Fruit fly (Drosophila melanogaster) whole organism, embryonic: ENCODE measurements around the gene CG6470.
A peak's percentile ranks its signal among the peaks of the same experiment; 100 is the strongest.

ENCODE experiments used
- Ada2b ChIP-seq: fragments of 200-800 bp; sonication (Bioruptor generic); IDR thresholded peaks from 2 replicates; pipeline ENCODE4 v1.3.6; 2022; ENCODE audit warnings: missing biosample characterization, missing genetic modification characterization
- Asciz ChIP-seq: fragments of 200-800 bp; sonication (Bioruptor generic); optimal IDR thresholded peaks from 2 replicates; lab custom pipeline; 2017; ENCODE audit warnings: missing biosample characterization, mild to moderate bottlenecking, missing genetic modification characterization, missing genetic modification reagents
- CG10209 ChIP-seq: fragments of 200-800 bp; sonication (Bioruptor generic); optimal IDR thresholded peaks from 3 replicates; lab custom pipeline; 2017; ENCODE audit warnings: missing biosample characterization, mild to moderate bottlenecking, missing genetic modification characterization, missing genetic modification reagents
- CG11504 ChIP-seq: fragments of 200-800 bp; sonication (Bioruptor generic); optimal IDR thresholded peaks from 3 replicates; lab custom pipeline; 2019; ENCODE audit warnings: missing biosample characterization, mild to moderate bottlenecking, missing genetic modification characterization, moderate library complexity
- CG11695 ChIP-seq: fragments of 200-800 bp; sonication (Bioruptor generic); IDR thresholded peaks from 3 replicates; pipeline ENCODE4 v1.3.6; 2022; ENCODE audit warnings: missing biosample characterization, missing genetic modification characterization
- CG12155 ChIP-seq: fragments of 200-800 bp; sonication (Bioruptor generic); optimal IDR thresholded peaks from 3 replicates; lab custom pipeline; 2016; ENCODE audit warnings: missing biosample characterization, missing genetic modification characterization
- CG12299 ChIP-seq: fragments of 200-800 bp; sonication (Bioruptor generic); optimal IDR thresholded peaks from 2 replicates; lab custom pipeline; 2018; ENCODE audit warnings: missing biosample characterization, mild to moderate bottlenecking, missing genetic modification characterization
- CG1602 ChIP-seq: fragments of 200-800 bp; sonication (Bioruptor generic); optimal IDR thresholded peaks from 3 replicates; lab custom pipeline; 2016; ENCODE audit warnings: missing biosample characterization, missing genetic modification characterization
- CG1603 ChIP-seq: fragments of 200-800 bp; sonication (Bioruptor generic); optimal IDR thresholded peaks from 2 replicates; lab custom pipeline; 2019; ENCODE audit warnings: missing biosample characterization, mild to moderate bottlenecking, missing genetic modification characterization, moderate library complexity
- CG17359 ChIP-seq: fragments of 200-800 bp; sonication (Bioruptor generic); optimal IDR thresholded peaks from 3 replicates; lab custom pipeline; 2018; ENCODE audit warnings: missing biosample characterization, mild to moderate bottlenecking, missing genetic modification characterization, moderate library complexity
- CG30403 ChIP-seq: fragments of 200-800 bp; sonication (Bioruptor generic); optimal IDR thresholded peaks from 3 replicates; lab custom pipeline; 2016; ENCODE audit warnings: missing biosample characterization, missing genetic modification characterization
- CG32532 ChIP-seq: fragments of 200-800 bp; sonication (Bioruptor generic); IDR thresholded peaks from 2 replicates; pipeline ENCODE4 v1.3.6; 2022; ENCODE audit warnings: missing biosample characterization, missing genetic modification characterization
- CG3281 ChIP-seq: fragments of 200-800 bp; sonication (Bioruptor generic); optimal IDR thresholded peaks from 3 replicates; lab custom pipeline; 2017; ENCODE audit warnings: missing biosample characterization, mild to moderate bottlenecking, missing genetic modification characterization
- CG34224 ChIP-seq: fragments of 200-800 bp; sonication (Bioruptor generic); IDR thresholded peaks from 3 replicates; pipeline ENCODE4 v1.3.6; 2022; ENCODE audit warnings: missing biosample characterization, missing genetic modification characterization; ENCODE audit not compliant: partially characterized antibody
- CG34376 ChIP-seq: fragments of 200-800 bp; sonication (Bioruptor generic); optimal IDR thresholded peaks from 2 replicates; lab custom pipeline; 2018; ENCODE audit warnings: missing biosample characterization, mild to moderate bottlenecking, missing genetic modification characterization
- CG8765 ChIP-seq: fragments of 200-800 bp; sonication (Bioruptor generic); IDR thresholded peaks from 2 replicates; pipeline ENCODE4 v1.3.6; 2022; ENCODE audit warnings: missing biosample characterization, missing genetic modification characterization
- CG8944 ChIP-seq: fragments of 200-800 bp; sonication (Bioruptor generic); optimal IDR thresholded peaks from 3 replicates; lab custom pipeline; 2016; ENCODE audit warnings: missing biosample characterization, missing genetic modification characterization
- CG9932 ChIP-seq: fragments of 200-800 bp; sonication (Bioruptor generic); IDR thresholded peaks from 2 replicates; pipeline ENCODE4 v1.3.6; 2022; ENCODE audit warnings: missing biosample characterization, missing genetic modification characterization
- Camta ChIP-seq: fragments of 200-800 bp; sonication (Bioruptor generic); optimal IDR thresholded peaks from 2 replicates; lab custom pipeline; 2016; ENCODE audit warnings: missing biosample characterization, missing genetic modification characterization
- Dbx ChIP-seq: fragments of 200-800 bp; sonication (Bioruptor generic); IDR thresholded peaks from 3 replicates; pipeline ENCODE4 v1.3.6; 2022; ENCODE audit warnings: missing biosample characterization, missing genetic modification characterization
- Doc2 ChIP-seq: fragments of 200-800 bp; sonication (Bioruptor generic); IDR thresholded peaks from 2 replicates; pipeline ENCODE4 v1.3.6; 2022; ENCODE audit warnings: missing biosample characterization, missing genetic modification characterization
- Fer1 ChIP-seq: fragments of 200-800 bp; sonication (Bioruptor generic); optimal IDR thresholded peaks from 2 replicates; lab custom pipeline; 2017; ENCODE audit warnings: missing biosample characterization, mild to moderate bottlenecking, missing genetic modification characterization
- HHEX ChIP-seq: fragments of 200-800 bp; sonication (Bioruptor generic); optimal IDR thresholded peaks from 3 replicates; lab custom pipeline; 2017; ENCODE audit warnings: missing biosample characterization, mild to moderate bottlenecking, missing genetic modification characterization, missing genetic modification reagents
- Oaz ChIP-seq: fragments of 200-800 bp; sonication (Bioruptor generic); IDR thresholded peaks from 2 replicates; pipeline ENCODE4 v1.3.6; 2022; ENCODE audit warnings: missing biosample characterization, missing genetic modification characterization
- Pdp1 ChIP-seq, 2 experiments: fragments of 200-800 bp; sonication (Bioruptor generic); optimal IDR thresholded peaks; 3 replicates each; lab custom pipeline; 2016; ENCODE audit warnings: missing biosample characterization in 2 of 2, missing genetic modification characterization in 2 of 2, mild to moderate bottlenecking in 1 of 2, moderate library complexity in 1 of 2
- Ptx1 ChIP-seq: fragments of 200-800 bp; sonication (Bioruptor generic); IDR thresholded peaks from 2 replicates; pipeline ENCODE4 v1.3.6; 2022; ENCODE audit warnings: missing biosample characterization, missing genetic modification characterization
- Sox102F ChIP-seq: fragments of 200-800 bp; sonication (Bioruptor generic); optimal IDR thresholded peaks from 2 replicates; lab custom pipeline; 2018; ENCODE audit warnings: missing biosample characterization, mild to moderate bottlenecking, missing genetic modification characterization, moderate library complexity
- bcd ChIP-seq: fragments of 200-800 bp; sonication (Bioruptor generic); optimal IDR thresholded peaks from 2 replicates; lab custom pipeline; 2017; ENCODE audit warnings: missing biosample characterization, mild to moderate bottlenecking, missing genetic modification characterization
- cas ChIP-seq: fragments of 200-800 bp; sonication (Bioruptor generic); IDR thresholded peaks from 2 replicates; pipeline ENCODE4 v1.3.6; 2022; ENCODE audit warnings: missing biosample characterization, missing genetic modification characterization
- caup ChIP-seq: fragments of 200-800 bp; sonication (Bioruptor generic); optimal IDR thresholded peaks from 3 replicates; lab custom pipeline; 2017; ENCODE audit warnings: missing biosample characterization, mild to moderate bottlenecking, missing genetic modification characterization, moderate library complexity; ENCODE audit not compliant: severe bottlenecking
- dysf ChIP-seq: fragments of 200-800 bp; sonication (Bioruptor generic); IDR thresholded peaks from 3 replicates; pipeline ENCODE4 v1.3.6; 2022; ENCODE audit warnings: missing biosample characterization, missing genetic modification characterization
- her ChIP-seq: fragments of 200-800 bp; sonication (Bioruptor generic); optimal IDR thresholded peaks from 2 replicates; lab custom pipeline; 2016; ENCODE audit warnings: missing biosample characterization, missing genetic modification characterization
- lab ChIP-seq: fragments of 200-800 bp; sonication (Bioruptor generic); optimal IDR thresholded peaks from 3 replicates; lab custom pipeline; 2017; ENCODE audit warnings: missing biosample characterization, missing genetic modification characterization, mild to moderate bottlenecking, moderate library complexity, missing genetic modification reagents
- lmd ChIP-seq: fragments of 200-800 bp; sonication (Bioruptor generic); IDR thresholded peaks from 2 replicates; pipeline ENCODE4 v1.3.6; 2022; ENCODE audit warnings: missing biosample characterization, missing genetic modification characterization
- org-1 ChIP-seq: fragments of 200-800 bp; sonication (Bioruptor generic); optimal IDR thresholded peaks from 2 replicates; lab custom pipeline; 2017; ENCODE audit warnings: missing biosample characterization, missing genetic modification characterization
- ro ChIP-seq: fragments of 200-800 bp; sonication (Bioruptor generic); IDR thresholded peaks from 2 replicates; pipeline ENCODE4 v1.3.6; 2022; ENCODE audit warnings: missing biosample characterization, missing genetic modification characterization
- tin ChIP-seq: fragments of 200-800 bp; sonication (Bioruptor generic); optimal IDR thresholded peaks from 3 replicates; lab custom pipeline; 2016; ENCODE audit warnings: missing biosample characterization, missing genetic modification characterization

CG6470 gene

DNA sequence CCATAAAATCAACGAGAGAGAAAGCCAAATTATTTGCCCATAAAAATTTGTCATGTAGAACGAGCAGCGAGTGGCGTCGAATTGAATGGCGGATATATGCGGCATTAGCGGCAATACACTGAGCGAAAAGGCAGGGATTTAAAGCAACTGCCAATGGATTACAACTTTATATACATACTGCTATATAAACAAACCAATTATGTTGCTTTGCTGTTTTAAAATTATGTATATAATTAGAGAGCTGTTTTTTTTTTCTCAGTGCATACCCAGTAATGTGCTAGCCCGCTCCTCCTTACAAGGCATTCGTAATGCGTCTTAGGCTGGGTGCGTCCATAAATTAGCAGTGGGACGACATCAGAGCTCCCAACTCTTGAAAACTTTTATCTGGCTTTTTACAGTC is 46.8 kb downstream of the CG6470 start (continued):
- TF ChIP-seq lab, result peak; percentile 62
- TF ChIP-seq Doc2 (GFP tag; lab: Robert Waterston, UW), result no peak
- no peak for TF ChIP-seq Asciz (GFP tag; lab: Kevin White, UChicago)
- TF ChIP-seq lmd (GFP tag; lab: Robert Waterston, UW), result peak; percentile 46
- TF ChIP-seq HHEX (GFP tag; lab: Kevin White, UChicago), result peak; percentile 29
- TF ChIP-seq CG8944 (GFP tag; lab: Kevin White, UChicago), result no peak
- peak; percentile 25 for TF ChIP-seq CG1603 (tag; lab: Kevin White, UChicago)
- TF ChIP-seq org-1, result peak; percentile 6
- peak; percentile 14 for TF ChIP-seq bcd (GFP tag; lab: Kevin White, UChicago)
- TF ChIP-seq CG17359, result peak; percentile 12
- no peak for TF ChIP-seq cas (GFP tag; lab: Robert Waterston, UW)
- peak; percentile 10 for TF ChIP-seq CG10209
- no peak for TF ChIP-seq ro (GFP tag; lab: Robert Waterston, UW)
- no peak for TF ChIP-seq CG11695 (GFP tag; lab: Robert Waterston, UW)
- peak; percentile 52 for TF ChIP-seq CG11504 (tag; lab: Kevin White, UChicago)
- TF ChIP-seq caup (GFP tag; lab: Kevin White, UChicago), result peak; percentile 7
- TF ChIP-seq Dbx (GFP tag; lab: Robert Waterston, UW), result peak; percentile 51; the same call in 1 of the 3 replicates
- TF ChIP-seq CG34224 (GFP tag; lab: Robert Waterston, UW), result no peak
- TF ChIP-seq CG9932, result peak; percentile 56
- no peak for TF ChIP-seq CG34376
- TF ChIP-seq Oaz, result no peak
- peak; percentile 61 for TF ChIP-seq Fer1 (GFP tag; lab: Kevin White, UChicago)
- peak; percentile 54 for TF ChIP-seq Ptx1
- TF ChIP-seq CG12155, result no peak
- peak; percentile 32 for TF ChIP-seq CG3281 (GFP tag; lab: Kevin White, UChicago)
- TF ChIP-seq CG12299 (tag; lab: Kevin White, UChicago), result no peak
- peak; percentile 43; the same call in 1 of the 2 replicates for TF ChIP-seq Ada2b (GFP tag; lab: Robert Waterston, UW)
- peak; percentile 7 for TF ChIP-seq CG1602
- TF ChIP-seq Pdp1 (GFP tag; optimal IDR thresholded peaks at IDR 0.05; lab: Kevin White, UChicago), result peak in 1 of 2 experiments; percentile 12
- no peak for TF ChIP-seq CG8765 (GFP tag; lab: Robert Waterston, UW)
- TF ChIP-seq CG32532 (GFP tag; lab: Robert Waterston, UW), result peak; percentile 65
- no peak for TF ChIP-seq Camta
- peak; percentile 23 for TF ChIP-seq tin
- TF ChIP-seq her (GFP tag; lab: Kevin White, UChicago), result no peak
- peak; percentile 51 for TF ChIP-seq dysf (GFP tag; lab: Robert Waterston, UW)
- TF ChIP-seq CG30403 (GFP tag; lab: Kevin White, UChicago), result peak; percentile 2
- TF ChIP-seq Sox102F (GFP tag; lab: Kevin White, UChicago), result peak; percentile 13
